Worm (Caenorhabditis elegans) whole organism, L4/young adult: Measurements from ENCODE around the gene trx-5.

Experiments used
- W03F9.2 ChIP-seq: fragments of 150-350 bp; optimal IDR thresholded peaks from 2 replicates; lab custom pipeline; 2014; ENCODE audit warnings: missing biosample characterization, missing genetic modification characterization
- dao-5 ChIP-seq: sonication (generic microtip); optimal IDR thresholded peaks from 2 replicates; lab custom pipeline; 2016; ENCODE audit warnings: missing genotype, missing genetic modification characterization, moderate library complexity, missing compliant biosample characterization
- him-1 ChIP-seq: sonication (generic microtip); optimal IDR thresholded peaks from 2 replicates; lab custom pipeline; 2016; ENCODE audit warnings: missing genotype, missing genetic modification reagents, missing genetic modification characterization, missing compliant biosample characterization

DNA sequence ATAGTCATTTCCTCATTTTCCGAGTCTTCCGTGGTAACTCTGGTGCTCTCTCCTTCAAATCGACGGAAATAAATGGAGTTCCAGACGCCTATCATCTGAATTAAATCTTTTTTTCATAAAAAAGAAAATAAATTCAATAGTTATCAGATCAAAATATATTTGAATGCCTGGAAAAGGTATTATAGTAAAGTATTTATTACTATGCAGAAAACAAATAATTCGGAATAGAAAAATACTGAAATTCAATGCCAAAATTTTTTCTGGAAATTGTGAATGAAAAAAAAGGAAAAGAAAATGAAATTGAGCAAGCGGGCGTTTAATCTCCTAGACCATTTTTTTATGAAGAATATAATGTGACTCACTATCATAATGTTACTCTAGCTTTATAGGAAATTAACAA lies 42.7 kb downstream of the trx-5 start, which contains the start of gene C38C3.6:
- TF ChIP-seq him-1 (tag; lab: Kevin White, UChicago) (no peak), dao-5 (tag; lab: Kevin White, UChicago) (no peak), W03F9.2 (no peak)
